Fruit fly (Drosophila melanogaster) whole organism, embryonic: ENCODE data around the gene CG6959.
A peak's percentile ranks its signal among the peaks of the same experiment; 100 is the strongest.

Experiments
- CG10267 ChIP-seq: fragments of 200-800 bp; sonication (Bioruptor generic); optimal IDR thresholded peaks from 2 replicates; lab custom pipeline; 2018; ENCODE audit warnings: missing biosample characterization, mild to moderate bottlenecking, missing genetic modification characterization, moderate library complexity
- CG10979 ChIP-seq: fragments of 200-800 bp; sonication (Bioruptor generic); optimal IDR thresholded peaks from 2 replicates; lab custom pipeline; 2018; ENCODE audit warnings: missing biosample characterization, mild to moderate bottlenecking, missing genetic modification characterization, moderate library complexity
- CG11560 ChIP-seq: fragments of 200-800 bp; sonication (Bioruptor generic); IDR thresholded peaks from 3 replicates; pipeline ENCODE4 v1.3.6; 2022; ENCODE audit warnings: missing biosample characterization, missing genetic modification characterization
- CG11695 ChIP-seq: fragments of 200-800 bp; sonication (Bioruptor generic); IDR thresholded peaks from 3 replicates; pipeline ENCODE4 v1.3.6; 2022; ENCODE audit warnings: missing biosample characterization, missing genetic modification characterization
- CG14860 ChIP-seq: fragments of 200-800 bp; sonication (Bioruptor generic); IDR thresholded peaks from 3 replicates; pipeline ENCODE4 v1.3.6; 2022; ENCODE audit warnings: missing biosample characterization, missing genetic modification characterization; ENCODE audit not compliant: partially characterized antibody
- CG17612 ChIP-seq: fragments of 200-800 bp; sonication (Bioruptor generic); IDR thresholded peaks from 2 replicates; pipeline ENCODE4 v1.3.6; 2022; ENCODE audit warnings: missing biosample characterization, missing genetic modification characterization
- CG31441 ChIP-seq: fragments of 200-800 bp; sonication (Bioruptor generic); IDR thresholded peaks from 2 replicates; pipeline ENCODE4 v1.3.6; 2022; ENCODE audit warnings: missing biosample characterization, missing genetic modification characterization
- CG32532 ChIP-seq: fragments of 200-800 bp; sonication (Bioruptor generic); IDR thresholded peaks from 2 replicates; pipeline ENCODE4 v1.3.6; 2022; ENCODE audit warnings: missing biosample characterization, missing genetic modification characterization
- CG32772 ChIP-seq: fragments of 200-800 bp; sonication (Bioruptor generic); IDR thresholded peaks from 2 replicates; pipeline ENCODE4 v1.3.6; 2022; ENCODE audit warnings: missing biosample characterization, missing genetic modification characterization
- CG33557 ChIP-seq: fragments of 200-800 bp; sonication (Bioruptor generic); optimal IDR thresholded peaks from 2 replicates; lab custom pipeline; 2019; ENCODE audit warnings: missing biosample characterization, mild to moderate bottlenecking, missing genetic modification characterization, moderate library complexity
- CG4328 ChIP-seq: fragments of 200-800 bp; sonication (Bioruptor generic); optimal IDR thresholded peaks from 3 replicates; lab custom pipeline; 2017; ENCODE audit warnings: missing biosample characterization, missing genetic modification reagents, missing genetic modification characterization
- CG4360 ChIP-seq: fragments of 200-800 bp; sonication (Bioruptor generic); IDR thresholded peaks from 2 replicates; pipeline ENCODE4 v1.3.6; 2022; ENCODE audit warnings: missing biosample characterization, missing genetic modification characterization
- CG4707 ChIP-seq: fragments of 200-800 bp; sonication (Bioruptor generic); optimal IDR thresholded peaks from 2 replicates; lab custom pipeline; 2018; ENCODE audit warnings: missing biosample characterization, mild to moderate bottlenecking, missing genetic modification characterization, moderate library complexity
- CG5245 ChIP-seq: fragments of 200-800 bp; sonication (Bioruptor generic); optimal IDR thresholded peaks from 3 replicates; lab custom pipeline; 2016; ENCODE audit warnings: missing biosample characterization, missing genetic modification characterization
- CG6175 ChIP-seq: fragments of 200-800 bp; sonication (Bioruptor generic); IDR thresholded peaks from 3 replicates; pipeline ENCODE4 v1.3.6; 2022; ENCODE audit warnings: missing biosample characterization, missing genetic modification characterization
- CG6272 ChIP-seq: fragments of 200-800 bp; sonication (Bioruptor generic); IDR thresholded peaks from 2 replicates; pipeline ENCODE4 v1.3.6; 2022; ENCODE audit warnings: missing biosample characterization, missing genetic modification characterization
- CG6683 ChIP-seq: fragments of 200-800 bp; sonication (Bioruptor generic); optimal IDR thresholded peaks from 2 replicates; lab custom pipeline; 2017; ENCODE audit warnings: missing biosample characterization, mild to moderate bottlenecking, missing genetic modification characterization, missing genetic modification reagents
- CG6689 ChIP-seq: fragments of 200-800 bp; sonication (Bioruptor generic); IDR thresholded peaks from 2 replicates; pipeline ENCODE4 v1.3.6; 2022; ENCODE audit warnings: missing biosample characterization, missing genetic modification characterization
- CG6813 ChIP-seq: fragments of 200-800 bp; sonication (Bioruptor generic); optimal IDR thresholded peaks from 2 replicates; lab custom pipeline; 2017; ENCODE audit warnings: missing biosample characterization, missing genetic modification characterization, mild to moderate bottlenecking, moderate library complexity, missing genetic modification reagents
- CG7786 ChIP-seq: fragments of 200-800 bp; sonication (Bioruptor generic); optimal IDR thresholded peaks from 2 replicates; lab custom pipeline; 2016; ENCODE audit warnings: missing biosample characterization, missing genetic modification characterization
- CG9215 ChIP-seq: fragments of 200-800 bp; sonication (Bioruptor generic); IDR thresholded peaks from 2 replicates; pipeline ENCODE4 v1.3.6; 2022; ENCODE audit warnings: missing biosample characterization, missing genetic modification characterization
- Camta ChIP-seq: fragments of 200-800 bp; sonication (Bioruptor generic); optimal IDR thresholded peaks from 2 replicates; lab custom pipeline; 2016; ENCODE audit warnings: missing biosample characterization, missing genetic modification characterization
- Chrac-16 ChIP-seq: fragments of 200-800 bp; sonication (Bioruptor generic); optimal IDR thresholded peaks from 3 replicates; lab custom pipeline; 2016; ENCODE audit warnings: missing biosample characterization, missing genetic modification characterization
- CrebB ChIP-seq: fragments of 200-800 bp; sonication (Bioruptor generic); optimal IDR thresholded peaks from 3 replicates; lab custom pipeline; 2018; ENCODE audit warnings: missing biosample characterization, mild to moderate bottlenecking, missing genetic modification characterization
- Dbx ChIP-seq: fragments of 200-800 bp; sonication (Bioruptor generic); IDR thresholded peaks from 3 replicates; pipeline ENCODE4 v1.3.6; 2022; ENCODE audit warnings: missing biosample characterization, missing genetic modification characterization
- Doc2 ChIP-seq: fragments of 200-800 bp; sonication (Bioruptor generic); IDR thresholded peaks from 2 replicates; pipeline ENCODE4 v1.3.6; 2022; ENCODE audit warnings: missing biosample characterization, missing genetic modification characterization
- Dp ChIP-seq: fragments of 200-800 bp; sonication (Bioruptor generic); optimal IDR thresholded peaks from 2 replicates; lab custom pipeline; 2018; ENCODE audit warnings: missing biosample characterization, mild to moderate bottlenecking, missing genetic modification characterization, moderate library complexity
- Hsf ChIP-seq: fragments of 200-800 bp; sonication (Bioruptor generic); optimal IDR thresholded peaks from 3 replicates; lab custom pipeline; 2016; ENCODE audit warnings: missing biosample characterization, missing genetic modification characterization
- MBD-R2 ChIP-seq: fragments of 200-800 bp; sonication (Bioruptor generic); IDR thresholded peaks from 2 replicates; pipeline ENCODE4 v1.3.6; 2022; ENCODE audit warnings: missing biosample characterization, missing genetic modification characterization
- Myb ChIP-seq: fragments of 200-800 bp; sonication (Bioruptor generic); optimal IDR thresholded peaks from 2 replicates; lab custom pipeline; 2016; ENCODE audit warnings: missing biosample characterization, missing genetic modification characterization
- NC2α ChIP-seq: fragments of 200-800 bp; sonication (Bioruptor generic); optimal IDR thresholded peaks from 2 replicates; lab custom pipeline; 2016; ENCODE audit warnings: missing biosample characterization, missing genetic modification characterization
- NFAT ChIP-seq: fragments of 200-800 bp; sonication (Bioruptor generic); IDR thresholded peaks from 2 replicates; pipeline ENCODE4 v1.3.6; 2022; ENCODE audit warnings: missing biosample characterization, missing genetic modification characterization
- Nf-YC ChIP-seq: fragments of 200-800 bp; optimal IDR thresholded peaks from 3 replicates; lab custom pipeline; 2019; ENCODE audit warnings: missing biosample characterization, mild to moderate bottlenecking, missing genetic modification characterization, moderate library complexity
- Sry-δ ChIP-seq: fragments of 200-800 bp; sonication (Bioruptor generic); optimal IDR thresholded peaks from 2 replicates; lab custom pipeline; 2016; ENCODE audit warnings: missing biosample characterization, missing genetic modification characterization
- Usf ChIP-seq: fragments of 200-800 bp; sonication (Bioruptor generic); optimal IDR thresholded peaks from 2 replicates; lab custom pipeline; 2017; ENCODE audit warnings: missing genotype, missing biosample characterization, missing genetic modification characterization
- al ChIP-seq: fragments of 200-800 bp; sonication (Bioruptor generic); IDR thresholded peaks from 2 replicates; pipeline ENCODE4 v1.3.6; 2022; ENCODE audit warnings: missing biosample characterization, missing genetic modification characterization
- ash1 ChIP-seq: fragments of 200-800 bp; sonication (Bioruptor generic); optimal IDR thresholded peaks from 2 replicates; lab custom pipeline; 2018; ENCODE audit warnings: missing biosample characterization, mild to moderate bottlenecking, missing genetic modification characterization
- cad ChIP-seq: fragments of >200 bp; optimal IDR thresholded peaks from 2 replicates; lab custom pipeline; 2017; ENCODE audit warnings: missing biosample characterization, missing genetic modification characterization
- ci ChIP-seq: fragments of 200-800 bp; sonication (Bioruptor generic); IDR thresholded peaks from 3 replicates; pipeline ENCODE4 v1.3.6; 2022; ENCODE audit warnings: missing biosample characterization, missing genetic modification characterization
- crc ChIP-seq: fragments of 200-800 bp; sonication (Bioruptor generic); optimal IDR thresholded peaks from 2 replicates; lab custom pipeline; 2016; ENCODE audit warnings: missing biosample characterization, missing genetic modification characterization
- dysf ChIP-seq: fragments of 200-800 bp; sonication (Bioruptor generic); IDR thresholded peaks from 3 replicates; pipeline ENCODE4 v1.3.6; 2022; ENCODE audit warnings: missing biosample characterization, missing genetic modification characterization
- ewg ChIP-seq: fragments of 200-800 bp; sonication (Bioruptor generic); optimal IDR thresholded peaks from 3 replicates; lab custom pipeline; 2017; ENCODE audit warnings: mild to moderate bottlenecking, missing biosample characterization, missing genetic modification reagents, missing genetic modification characterization
- ham ChIP-seq: fragments of 200-800 bp; sonication (Bioruptor generic); IDR thresholded peaks from 2 replicates; pipeline ENCODE4 v1.3.6; 2022; ENCODE audit warnings: missing biosample characterization, missing genetic modification characterization
- hb ChIP-seq: fragments of 200-800 bp; sonication (Bioruptor generic); IDR thresholded peaks from 3 replicates; pipeline ENCODE4 v1.3.6; 2022; ENCODE audit warnings: missing biosample characterization, missing genetic modification characterization; ENCODE audit not compliant: partially characterized antibody
- nerfin-2 ChIP-seq: fragments of 200-800 bp; sonication (Bioruptor generic); IDR thresholded peaks from 2 replicates; pipeline ENCODE4 v1.3.6; 2022; ENCODE audit warnings: missing biosample characterization, missing genetic modification characterization; ENCODE audit not compliant: partially characterized antibody
- nmo ChIP-seq: fragments of 200-800 bp; sonication (Bioruptor generic); optimal IDR thresholded peaks from 2 replicates; lab custom pipeline; 2018; ENCODE audit warnings: missing biosample characterization, mild to moderate bottlenecking, missing genetic modification characterization, moderate library complexity
- pho ChIP-seq: fragments of 200-800 bp; sonication (Bioruptor generic); optimal IDR thresholded peaks from 2 replicates; lab custom pipeline; 2016; ENCODE audit warnings: missing biosample characterization, missing genetic modification characterization
- shn ChIP-seq: fragments of 200-800 bp; sonication (Bioruptor generic); optimal IDR thresholded peaks from 3 replicates; lab custom pipeline; 2016; ENCODE audit warnings: missing biosample characterization, missing genetic modification characterization
- toy ChIP-seq: fragments of 200-800 bp; sonication (Bioruptor generic); IDR thresholded peaks from 2 replicates; pipeline ENCODE4 v1.3.6; 2022; ENCODE audit warnings: missing biosample characterization, missing genetic modification characterization
- wek ChIP-seq: fragments of 200-800 bp; sonication (Bioruptor generic); optimal IDR thresholded peaks from 3 replicates; lab custom pipeline; 2018; ENCODE audit warnings: missing biosample characterization, mild to moderate bottlenecking, missing genetic modification characterization, moderate library complexity

Gene CG6959

DNA sequence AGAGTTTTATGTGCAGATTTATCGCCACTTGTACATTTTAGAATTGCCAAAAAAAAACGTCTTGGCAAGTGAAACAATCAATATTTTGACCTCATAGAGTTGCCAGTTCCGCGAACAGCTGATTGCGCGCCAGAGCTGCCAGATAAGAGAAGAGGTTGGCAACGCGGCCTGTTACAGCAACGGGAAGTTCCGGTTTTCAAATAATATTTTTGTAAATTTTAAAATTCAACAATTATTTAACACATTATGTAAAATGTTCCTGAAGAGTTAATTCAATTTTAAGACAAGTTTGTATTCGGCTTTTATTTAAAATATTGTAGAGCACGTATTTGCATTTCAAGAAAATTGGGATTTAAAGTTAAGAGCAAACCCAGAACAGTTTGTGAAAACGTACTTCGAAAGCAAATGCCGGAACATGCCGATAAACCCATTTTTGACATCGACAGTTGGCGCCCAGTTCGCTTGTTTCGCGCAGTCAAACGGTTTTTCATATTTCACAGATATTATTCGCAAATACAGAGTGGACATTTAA is 82.5 kb downstream of the CG6959 start, which contains the start of the genes prd1 and HisCl1 (continued):
- peak; percentile 66 for TF ChIP-seq al (GFP tag; lab: Robert Waterston, UW)
- peak; percentile 9 for TF ChIP-seq CG5245 (GFP tag; lab: Kevin White, UChicago)
- peak; percentile 49 for TF ChIP-seq CG33557
- TF ChIP-seq Myb (GFP tag; lab: Kevin White, UChicago): peak; percentile 85
- TF ChIP-seq CG32772: peak; percentile 57
- peak; percentile 83 for TF ChIP-seq dysf (GFP tag; lab: Robert Waterston, UW)

DNA sequence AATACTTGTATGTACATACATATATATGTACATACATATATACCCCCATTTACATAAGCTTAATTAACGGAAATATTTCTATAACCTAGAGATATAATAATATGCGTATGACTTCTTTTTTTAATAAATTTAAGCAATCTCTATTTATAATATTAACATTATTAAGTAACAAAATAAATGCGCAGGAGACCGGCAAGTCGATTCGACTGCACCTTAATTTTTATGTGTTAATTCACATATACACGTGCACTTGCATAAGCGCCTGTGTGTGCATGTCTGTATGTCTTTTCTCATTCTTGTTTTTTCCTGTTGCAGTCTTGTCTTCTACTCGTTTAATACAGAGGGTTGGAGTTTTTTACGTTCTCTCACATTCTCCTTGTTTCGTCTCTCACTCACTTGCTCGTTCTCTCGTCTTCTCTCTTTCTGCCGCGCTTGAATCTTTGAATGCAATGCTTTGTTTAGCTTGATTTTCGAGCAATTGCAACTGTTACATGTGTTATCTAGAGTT is 89.0 kb downstream of the CG6959 start:
- TF ChIP-seq CG6175 (GFP tag; lab: Robert Waterston, UW) (no peak), CG10979 (tag; lab: Kevin White, UChicago) (peak; percentile 99), CG7786 (GFP tag; lab: Kevin White, UChicago) (no peak), CG4328 (GFP tag; lab: Kevin White, UChicago) (peak; percentile 65), cad (GFP tag; lab: Kevin White, UChicago) (no peak), NC2α (no peak), nerfin-2 (GFP tag; lab: Robert Waterston, UW) (no peak), hb (no peak), MBD-R2 (GFP tag; lab: Robert Waterston, UW) (0 out of 2 replicates have a peak, but pooled peaks have one; percentile 12), CG31441 (GFP tag; lab: Robert Waterston, UW) (peak; percentile 99), CG6689 (GFP tag; lab: Robert Waterston, UW) (peak; percentile 88), CG32532 (GFP tag; lab: Robert Waterston, UW) (peak; percentile 31; the same call in 1 of the 2 replicates), toy (GFP tag; lab: Robert Waterston, UW) (no peak), CG17612 (GFP tag; lab: Robert Waterston, UW) (no peak), Camta (GFP tag; lab: Kevin White, UChicago) (no peak), ham (GFP tag; lab: Robert Waterston, UW) (no peak), CG10267 (tag; lab: Kevin White, UChicago) (peak; percentile 96), shn (GFP tag; lab: Kevin White, UChicago) (no peak), CG6813 (GFP tag; lab: Kevin White, UChicago) (peak; percentile 77), NFAT (no peak), Hsf (peak; percentile 76), nmo (GFP tag; lab: Kevin White, UChicago) (peak; percentile 99), wek (GFP tag; lab: Kevin White, UChicago) (peak; percentile 46), ash1 (GFP tag; lab: Kevin White, UChicago) (no peak), CG11695 (peak; percentile 70; the same call in 2 of the 3 replicates), Chrac-16 (GFP tag; lab: Kevin White, UChicago) (peak; percentile 90), CG11560 (tag; lab: Robert Waterston, UW) (no peak), Usf (GFP tag; lab: Kevin White, UChicago) (peak; percentile 95), Sry-δ (GFP tag; lab: Kevin White, UChicago) (no peak), crc (GFP tag; lab: Kevin White, UChicago) (no peak), CrebB (peak; percentile 3), CG4360 (GFP tag; lab: Robert Waterston, UW) (peak; percentile 70), Nf-YC (tag; lab: Kevin White, UChicago) (peak; percentile 50), CG14860 (GFP tag; lab: Robert Waterston, UW) (no peak), Dp (no peak), CG9215 (GFP tag; lab: Robert Waterston, UW) (no peak), CG4707 (GFP tag; lab: Kevin White, UChicago) (peak; percentile 81), CG6272 (GFP tag; lab: Robert Waterston, UW) (peak; percentile 85), ewg (GFP tag; lab: Kevin White, UChicago) (peak; percentile 90), CG6683 (peak; percentile 61), pho (GFP tag; lab: Kevin White, UChicago) (no peak), Dbx (GFP tag; lab: Robert Waterston, UW) (no peak), Doc2 (GFP tag; lab: Robert Waterston, UW) (no peak), ci (GFP tag; lab: Robert Waterston, UW) (peak; percentile 94)
